Worm (Caenorhabditis elegans): ENCODE measurements around the gene F21C10.5.

DNA sequence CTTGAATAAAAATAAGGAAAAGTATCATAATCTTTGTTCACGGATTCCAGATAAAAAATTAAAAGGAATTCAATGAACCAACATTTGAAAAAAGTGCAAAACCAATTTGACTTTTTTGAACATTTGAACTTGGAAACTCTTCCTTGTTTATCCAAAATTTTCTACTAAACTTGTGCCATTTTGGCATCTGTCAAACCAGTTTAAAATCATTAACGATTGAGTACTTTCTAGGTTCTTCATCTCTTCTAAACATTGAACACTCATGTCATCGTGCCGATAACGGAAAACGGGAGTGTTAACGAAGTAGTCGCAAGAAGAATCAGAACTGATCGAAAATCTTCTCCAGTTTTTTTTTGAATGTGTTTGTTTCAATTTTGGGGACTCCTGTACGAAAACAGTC is 41.2 kb upstream of the F21C10.5 start:
- TF ChIP-seq ztf-26 (tag; optimal IDR thresholded peaks at IDR 0.05), result no peak
- TF ChIP-seq C17E4.6 (GFP tag; IDR thresholded peaks at IDR 0.05), result no peak
- no peak for TF ChIP-seq ets-4 (GFP tag; optimal IDR thresholded peaks at IDR 0.05)
- no peak for TF ChIP-seq pbrm-1 (GFP tag; IDR thresholded peaks at IDR 0.05)
- no peak for TF ChIP-seq F52B5.7 (tag; optimal IDR thresholded peaks at IDR 0.05)
- no peak for TF ChIP-seq unc-130 (GFP tag; optimal IDR thresholded peaks at IDR 0.05)
- TF ChIP-seq gei-17 (GFP tag; optimal IDR thresholded peaks at IDR 0.05), result no peak
- no peak for TF ChIP-seq ceh-40 (GFP tag; IDR thresholded peaks at IDR 0.05)
- TF ChIP-seq ZK185.1 (tag; optimal IDR thresholded peaks at IDR 0.05; ENCODE audit: poor library complexity, severe bottlenecking), result no peak
- no peak for TF ChIP-seq C06A6.2 (GFP tag; conservative IDR thresholded peaks at IDR 0.05)
- no peak for TF ChIP-seq lag-1 (GFP tag; IDR thresholded peaks at IDR 0.05)
- no peak for TF ChIP-seq nhr-90 (tag; optimal IDR thresholded peaks at IDR 0.05)

Measured in whole organism, young adult.